Worm (Caenorhabditis elegans) whole organism, young adult: ENCODE data around the gene lex-1.

ENCODE experiments used
- B0035.1 ChIP-seq: sonication (generic microtip); optimal IDR thresholded peaks from 2 replicates; lab custom pipeline; 2016; ENCODE audit warnings: missing genetic modification characterization, mild to moderate bottlenecking, missing compliant biosample characterization, missing genotype, missing genetic modification reagents
- B0261.1 ChIP-seq: sonication (generic microtip); optimal IDR thresholded peaks from 2 replicates; lab custom pipeline; 2016; ENCODE audit warnings: mild to moderate bottlenecking, missing genetic modification characterization, moderate library complexity, missing compliant biosample characterization
- C17E4.6 ChIP-seq: fragments of 200-800 bp; sonication (Bioruptor generic); IDR thresholded peaks from 2 replicates; pipeline ENCODE4 v1.3.6; 2022; ENCODE audit warnings: missing genetic modification reagents, missing genetic modification characterization, missing compliant biosample characterization
- F52B5.7 ChIP-seq: sonication (generic microtip); optimal IDR thresholded peaks from 2 replicates; lab custom pipeline; 2016; ENCODE audit warnings: mild to moderate bottlenecking, missing genetic modification characterization, missing compliant biosample characterization
- Y53G8AR.9 ChIP-seq: fragments of 200-800 bp; sonication (Bioruptor generic); conservative IDR thresholded peaks from 2 replicates; pipeline ENCODE4 v1.3.6; 2022; ENCODE audit warnings: missing genetic modification reagents, missing genetic modification characterization, missing compliant biosample characterization
- Y56A3A.18 ChIP-seq: fragments of 200-800 bp; sonication (Bioruptor generic); IDR thresholded peaks from 2 replicates; pipeline ENCODE4 v1.3.6; 2022; ENCODE audit warnings: missing genetic modification reagents, missing genetic modification characterization, missing compliant biosample characterization
- Y67H2A.10 ChIP-seq: fragments of 200-800 bp; sonication (Bioruptor generic); conservative IDR thresholded peaks from 2 replicates; pipeline ENCODE4 v1.3.6; 2022; ENCODE audit warnings: missing genetic modification reagents, missing genetic modification characterization, missing compliant biosample characterization
- ZK185.1 ChIP-seq: sonication (generic microtip); optimal IDR thresholded peaks from 2 replicates; lab custom pipeline; 2016; ENCODE audit warnings: mild to moderate bottlenecking, missing genetic modification characterization, missing compliant biosample characterization; ENCODE audit not compliant: poor library complexity, severe bottlenecking
- akir-1 ChIP-seq: fragments of 200-800 bp; sonication (Bioruptor generic); optimal IDR thresholded peaks from 2 replicates; lab custom pipeline; 2018; ENCODE audit warnings: mild to moderate bottlenecking, missing genetic modification characterization, moderate library complexity, missing compliant biosample characterization
- aptf-3 ChIP-seq: fragments of 200-800 bp; sonication (Bioruptor generic); IDR thresholded peaks from 2 replicates; pipeline ENCODE4 v1.3.6; 2022; ENCODE audit warnings: missing genetic modification characterization, missing compliant biosample characterization
- attf-6 ChIP-seq: fragments of 200-800 bp; sonication (Bioruptor generic); IDR thresholded peaks from 2 replicates; pipeline ENCODE4 v1.3.6; 2022; ENCODE audit warnings: missing genetic modification reagents, missing genetic modification characterization, missing compliant biosample characterization
- ceh-79 ChIP-seq: sonication (generic microtip); optimal IDR thresholded peaks from 2 replicates; lab custom pipeline; 2017; ENCODE audit warnings: mild to moderate bottlenecking, missing genetic modification characterization, missing compliant biosample characterization
- chd-7 ChIP-seq: sonication (generic microtip); optimal IDR thresholded peaks from 2 replicates; lab custom pipeline; 2016; ENCODE audit warnings: mild to moderate bottlenecking, missing genetic modification characterization, moderate library complexity, missing compliant biosample characterization
- die-1 ChIP-seq: sonication (generic microtip); optimal IDR thresholded peaks from 2 replicates; lab custom pipeline; 2016; ENCODE audit warnings: missing genotype, mild to moderate bottlenecking, missing genetic modification characterization, missing compliant biosample characterization
- egl-18 ChIP-seq: fragments of 200-800 bp; sonication (Bioruptor generic); IDR thresholded peaks from 2 replicates; pipeline ENCODE4 v1.3.6; 2022; ENCODE audit warnings: missing genetic modification reagents, missing genetic modification characterization, missing compliant biosample characterization
- egl-44 ChIP-seq: fragments of 200-800 bp; sonication (Bioruptor generic); IDR thresholded peaks from 2 replicates; pipeline ENCODE4 v1.3.6; 2022; ENCODE audit warnings: missing genetic modification reagents, missing genetic modification characterization, missing compliant biosample characterization
- egrh-3 ChIP-seq: fragments of 200-800 bp; sonication (Bioruptor generic); IDR thresholded peaks from 2 replicates; pipeline ENCODE4 v1.3.6; 2022; ENCODE audit warnings: missing genetic modification reagents, missing genetic modification characterization, missing compliant biosample characterization
- ekl-4 ChIP-seq: fragments of 200-800 bp; sonication (Bioruptor generic); IDR thresholded peaks from 2 replicates; pipeline ENCODE4 v1.3.6; 2022; ENCODE audit warnings: missing genetic modification reagents, missing genetic modification characterization, missing compliant biosample characterization
- ets-4 ChIP-seq: fragments of 200-800 bp; sonication (Bioruptor generic); optimal IDR thresholded peaks from 2 replicates; lab custom pipeline; 2018; ENCODE audit warnings: mild to moderate bottlenecking, missing genetic modification characterization, missing compliant biosample characterization
- hmg-20 ChIP-seq: fragments of 200-800 bp; sonication (Bioruptor generic); IDR thresholded peaks from 2 replicates; pipeline ENCODE4 v1.3.6; 2022; ENCODE audit warnings: missing genetic modification reagents, missing genetic modification characterization, missing compliant biosample characterization
- hrde-1 ChIP-seq: sonication (generic microtip); optimal IDR thresholded peaks from 2 replicates; lab custom pipeline; 2016; ENCODE audit warnings: missing genetic modification characterization, mild to moderate bottlenecking, missing compliant biosample characterization, moderate library complexity, missing genotype, missing genetic modification reagents, borderline replicate concordance
- let-526 ChIP-seq: fragments of 200-800 bp; sonication (Bioruptor generic); IDR thresholded peaks from 2 replicates; pipeline ENCODE4 v1.3.6; 2022; ENCODE audit warnings: missing genetic modification reagents, missing genetic modification characterization, missing compliant biosample characterization
- lin-54 ChIP-seq: fragments of 200-800 bp; sonication (Bioruptor generic); optimal IDR thresholded peaks from 2 replicates; lab custom pipeline; 2018; ENCODE audit warnings: mild to moderate bottlenecking, missing genetic modification characterization, missing compliant biosample characterization
- lsl-1 ChIP-seq: fragments of 200-800 bp; sonication (Bioruptor generic); optimal IDR thresholded peaks from 2 replicates; lab custom pipeline; 2018; ENCODE audit warnings: mild to moderate bottlenecking, missing genetic modification characterization, moderate library complexity, missing compliant biosample characterization
- madf-10 ChIP-seq: sonication (generic microtip); optimal IDR thresholded peaks from 2 replicates; lab custom pipeline; 2016; ENCODE audit warnings: mild to moderate bottlenecking, missing genetic modification characterization, missing compliant biosample characterization
- nfyb-1 ChIP-seq: fragments of 200-800 bp; sonication (Bioruptor generic); IDR thresholded peaks from 2 replicates; pipeline ENCODE4 v1.3.6; 2022; ENCODE audit warnings: missing genetic modification reagents, missing genetic modification characterization, missing compliant biosample characterization
- nhr-120 ChIP-seq: fragments of 200-800 bp; sonication (Bioruptor generic); IDR thresholded peaks from 2 replicates; pipeline ENCODE4 v1.3.6; 2022; ENCODE audit warnings: missing genetic modification characterization, missing compliant biosample characterization
- nhr-27 ChIP-seq: fragments of 200-800 bp; sonication (Bioruptor generic); optimal IDR thresholded peaks from 2 replicates; lab custom pipeline; 2018; ENCODE audit warnings: mild to moderate bottlenecking, missing genetic modification characterization, moderate library complexity, missing compliant biosample characterization
- pbrm-1 ChIP-seq: fragments of 200-800 bp; sonication (Bioruptor generic); IDR thresholded peaks from 2 replicates; pipeline ENCODE4 v1.3.6; 2022; ENCODE audit warnings: missing genetic modification reagents, missing genetic modification characterization, missing compliant biosample characterization
- rcor-1 ChIP-seq: fragments of 200-800 bp; sonication (Bioruptor generic); IDR thresholded peaks from 2 replicates; pipeline ENCODE4 v1.3.6; 2022; ENCODE audit warnings: missing genetic modification reagents, missing genetic modification characterization, missing compliant biosample characterization
- rpc-1 ChIP-seq, 2 experiments: fragments of 150-350 bp in 1 of 2; sonication (generic microtip) in 1 of 2; optimal IDR thresholded peaks; 2 replicates each; lab custom pipeline; 2014 to 2018; ENCODE audit warnings: missing biosample characterization in 1 of 2, missing genetic modification characterization in 1 of 2, missing genetic modification reagents in 1 of 2, missing genotype in 1 of 2
- tbx-9 ChIP-seq: sonication (generic microtip); optimal IDR thresholded peaks from 2 replicates; lab custom pipeline; 2016; ENCODE audit warnings: borderline replicate concordance, missing genetic modification characterization, inconsistent platforms, missing compliant biosample characterization
- tlf-1 ChIP-seq: fragments of 200-800 bp; sonication (Bioruptor generic); optimal IDR thresholded peaks from 2 replicates; lab custom pipeline; 2018; ENCODE audit warnings: mild to moderate bottlenecking, missing genetic modification characterization, missing compliant biosample characterization
- zfh-2 ChIP-seq: fragments of 200-800 bp; sonication (Bioruptor generic); conservative IDR thresholded peaks from 2 replicates; pipeline ENCODE4 v1.3.6; 2022; ENCODE audit warnings: missing genetic modification reagents, missing genetic modification characterization, missing compliant biosample characterization
- ztf-18 ChIP-seq: sonication (generic microtip); optimal IDR thresholded peaks from 2 replicates; lab custom pipeline; 2016; ENCODE audit warnings: missing genotype, mild to moderate bottlenecking, missing genetic modification characterization, missing compliant biosample characterization
- ztf-22 ChIP-seq: fragments of 200-800 bp; sonication (Bioruptor generic); optimal IDR thresholded peaks from 2 replicates; lab custom pipeline; 2018; ENCODE audit warnings: mild to moderate bottlenecking, missing genetic modification characterization, moderate library complexity, missing compliant biosample characterization
- ztf-25 ChIP-seq: fragments of 200-800 bp; sonication (Bioruptor generic); IDR thresholded peaks from 2 replicates; pipeline ENCODE4 v1.3.6; 2022; ENCODE audit warnings: missing genetic modification reagents, missing genetic modification characterization, missing compliant biosample characterization
- ztf-26 ChIP-seq: sonication (generic microtip); optimal IDR thresholded peaks from 2 replicates; lab custom pipeline; 2017; ENCODE audit warnings: missing genetic modification characterization, missing compliant biosample characterization
- ztf-3 ChIP-seq: fragments of 200-800 bp; sonication (Bioruptor generic); optimal IDR thresholded peaks from 2 replicates; lab custom pipeline; 2018; ENCODE audit warnings: mild to moderate bottlenecking, missing genetic modification characterization, missing compliant biosample characterization

The lex-1 gene

DNA sequence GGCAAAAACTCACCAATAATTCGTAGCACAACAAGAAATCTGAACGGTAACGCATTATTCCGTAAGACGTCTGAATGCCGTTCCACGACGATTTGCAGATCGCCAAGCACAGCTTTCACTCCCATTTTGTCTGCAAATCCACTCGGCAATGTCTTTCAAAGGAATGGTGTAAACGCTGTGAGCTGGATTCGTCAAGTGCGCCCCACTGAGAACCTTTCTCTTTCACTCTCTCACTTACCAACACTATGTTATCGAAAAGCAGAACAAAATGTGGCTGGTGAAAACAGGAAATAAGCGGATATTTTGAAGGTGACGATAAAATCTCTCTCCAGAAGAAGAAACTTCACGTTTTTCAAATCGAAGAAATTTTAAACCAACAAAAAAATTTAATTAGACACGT, 9.6 kb downstream of the lex-1 start (continued):
- no peak for TF ChIP-seq ZK185.1 (tag; lab: Kevin White, UChicago)
- no peak for TF ChIP-seq madf-10 (tag; lab: Kevin White, UChicago)

ce11 chrIV:12089551-12089950, 10.3 kb downstream of the lex-1 start, which contains the start of gene F11A10.6:
Gene F11A10.6 (minus strand): TSS chrIV:12089651.
- TF ChIP-seq lin-54 (GFP tag; lab: Kevin White, UChicago) (no peak), hrde-1 (tag; lab: Kevin White, UChicago) (no peak), egl-18 (no peak), Y56A3A.18 (GFP tag; lab: Robert Waterston, UW) (no peak), rpc-1 (optimal IDR thresholded peaks at IDR 0.05; lab: Kevin White, UChicago) (no peak), rpc-1 (tag; optimal IDR thresholded peaks at IDR 0.05; lab: Kevin White, UChicago) (no peak), ztf-25 (GFP tag; lab: Robert Waterston, UW) (no peak), tbx-9 (tag; lab: Kevin White, UChicago) (no peak), F52B5.7 (tag; lab: Kevin White, UChicago) (no peak), C17E4.6 (GFP tag; lab: Robert Waterston, UW) (no peak), Y67H2A.10 (GFP tag; lab: Robert Waterston, UW) (no peak), akir-1 (GFP tag; lab: Kevin White, UChicago) (no peak)

- no peak for TF ChIP-seq attf-6 (GFP tag; lab: Robert Waterston, UW)
- no peak for TF ChIP-seq B0261.1 (tag; lab: Kevin White, UChicago)
- no peak for TF ChIP-seq tlf-1 (GFP tag; lab: Kevin White, UChicago)
- no peak for TF ChIP-seq ceh-79 (tag; lab: Kevin White, UChicago)
- no peak for TF ChIP-seq ztf-3
- TF ChIP-seq ekl-4 (GFP tag; lab: Robert Waterston, UW): no peak
- TF ChIP-seq F52B5.7 (tag; lab: Kevin White, UChicago): no peak
- no peak for TF ChIP-seq egrh-3 (GFP tag; lab: Robert Waterston, UW)
- no peak for TF ChIP-seq aptf-3 (GFP tag; lab: Robert Waterston, UW)
- no peak for TF ChIP-seq egl-44 (GFP tag; lab: Robert Waterston, UW)
- no peak for TF ChIP-seq chd-7 (tag; lab: Kevin White, UChicago)
- TF ChIP-seq die-1 (tag; lab: Kevin White, UChicago): no peak
- TF ChIP-seq hmg-20 (GFP tag; lab: Robert Waterston, UW): no peak
- no peak for TF ChIP-seq rcor-1 (GFP tag; lab: Robert Waterston, UW)
Measured at ce11 chrIV:12092113-12092512, 12.8 kb downstream of the lex-1 start, which contains the start of gene mig-32. Gene mig-32 (minus strand): TSS chrIV:12092213.

DNA sequence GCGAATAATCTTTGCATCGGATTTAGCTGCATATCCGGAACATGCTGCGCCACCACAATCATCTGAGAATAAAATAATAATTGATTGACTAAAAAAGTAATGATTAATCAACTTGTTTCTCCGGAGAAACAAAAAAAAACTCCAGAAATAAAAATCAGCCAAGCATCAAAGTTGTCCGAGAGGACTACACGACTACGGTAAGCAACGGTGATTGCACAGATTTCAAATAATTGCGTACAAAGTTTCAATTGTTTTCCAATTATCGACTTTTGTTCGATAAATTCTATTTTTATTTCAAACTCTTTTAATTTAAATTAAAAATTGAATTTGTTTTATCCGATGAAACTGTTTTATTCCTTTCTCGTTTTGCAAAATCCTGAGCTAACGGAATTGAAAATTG, 14.1 kb downstream of the lex-1 start, which contains the start of gene cpsf-4:
Gene cpsf-4 (minus strand): TSS at position 62 of the 400 bp plus-strand sequence.
- TF ChIP-seq hmg-20 (GFP tag; lab: Robert Waterston, UW): no peak
- peak; percentile 70 for TF ChIP-seq lsl-1 (GFP tag; lab: Kevin White, UChicago)
- TF ChIP-seq, all 124 proteins: peak for 1

DNA sequence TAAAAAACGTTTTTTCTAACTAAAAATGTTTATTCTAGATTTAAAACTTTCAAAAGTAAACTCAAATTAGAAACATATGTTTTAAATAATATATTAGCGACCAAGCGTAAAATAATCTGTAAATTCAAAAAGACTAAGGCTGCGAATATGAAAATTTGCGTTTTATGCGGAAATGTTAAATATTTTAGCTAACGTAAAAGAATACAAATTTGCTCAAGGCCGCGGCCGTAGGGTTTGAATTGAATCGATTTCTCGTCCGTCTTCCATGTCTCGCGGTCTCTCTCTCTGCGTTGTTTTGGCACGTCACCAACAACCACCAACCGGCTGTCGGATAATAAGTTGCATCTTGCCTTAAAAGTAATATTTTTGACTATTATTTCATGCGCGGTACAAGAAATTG, 14.5 kb downstream of the lex-1 start, which contains the start of gene F11A10.5:
Gene F11A10.5 (plus strand): TSS at position 301 of the 400 bp plus-strand sequence.
- TF ChIP-seq rcor-1 (GFP tag; lab: Robert Waterston, UW): no peak
- TF ChIP-seq ztf-26 (tag; lab: Kevin White, UChicago): no peak
- no peak for TF ChIP-seq ztf-18

- no peak for TF ChIP-seq C17E4.6 (GFP tag; lab: Robert Waterston, UW)
- TF ChIP-seq pbrm-1 (GFP tag; lab: Robert Waterston, UW): no peak
- no peak for TF ChIP-seq Y53G8AR.9
- TF ChIP-seq ztf-25 (GFP tag; lab: Robert Waterston, UW): no peak
- TF ChIP-seq nhr-120 (GFP tag; lab: Robert Waterston, UW): no peak
- TF ChIP-seq hmg-20 (GFP tag; lab: Robert Waterston, UW): no peak
- no peak for TF ChIP-seq ets-4 (GFP tag; lab: Kevin White, UChicago)
- TF ChIP-seq ztf-22 (GFP tag; lab: Kevin White, UChicago): no peak
- TF ChIP-seq F52B5.7 (tag; lab: Kevin White, UChicago): no peak
- no peak for TF ChIP-seq ceh-79 (tag; lab: Kevin White, UChicago)
- TF ChIP-seq zfh-2 (GFP tag; lab: Robert Waterston, UW): no peak
- no peak for TF ChIP-seq B0035.1
- no peak for TF ChIP-seq let-526
- TF ChIP-seq nfyb-1: no peak
- TF ChIP-seq Y56A3A.18 (GFP tag; lab: Robert Waterston, UW): no peak
- TF ChIP-seq nhr-27 (tag; lab: Kevin White, UChicago): no peak
Measured at ce11 chrIV:12096479-12096878, 17.2 kb downstream of the lex-1 start, which contains the start of gene mon-2. Gene mon-2 (plus strand): TSS chrIV:12096779.
